Worm (Caenorhabditis elegans): ENCODE measurements around the gene pgp-5.

The pgp-5 gene

DNA sequence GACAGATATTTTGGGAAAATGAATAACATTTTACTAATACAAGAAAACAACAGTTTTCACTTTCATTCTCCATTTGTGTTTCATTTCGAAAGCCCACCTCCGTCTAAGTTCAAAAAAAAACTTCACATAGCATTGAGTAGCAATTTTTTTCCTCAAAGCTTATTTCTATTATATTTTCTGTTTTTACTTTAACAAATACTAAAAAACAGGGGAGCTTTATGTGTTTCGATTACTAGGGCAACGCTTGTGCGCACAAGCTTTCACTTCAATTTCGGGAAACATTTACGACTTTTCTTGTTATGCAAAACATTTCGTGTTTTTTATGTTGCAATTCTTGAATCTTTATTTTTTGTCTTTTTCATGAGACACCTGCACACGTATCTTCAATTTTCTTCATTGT lies 26.8 kb upstream of the pgp-5 start, which contains the start of gene T21E8.5:
T21E8.5 (plus strand) TSS at position 301 of the 400 bp plus-strand sequence.
- no peak for TF ChIP-seq F23B12.7 (tag; optimal IDR thresholded peaks at IDR 0.05; ENCODE audit: insufficient read depth)
- no peak for TF ChIP-seq nfya-1 (tag; optimal IDR thresholded peaks at IDR 0.05; ENCODE audit: borderline replicate concordance, insufficient read depth)
- no peak for TF ChIP-seq rpc-1 (optimal IDR thresholded peaks at IDR 0.05)
- no peak for TF ChIP-seq rpc-1 (tag; optimal IDR thresholded peaks at IDR 0.05)
- TF ChIP-seq madf-3 (GFP tag; IDR thresholded peaks at IDR 0.05) = no peak
- no peak for TF ChIP-seq sdz-38 (tag; optimal IDR thresholded peaks at IDR 0.05)
- TF ChIP-seq pbrm-1 (GFP tag; IDR thresholded peaks at IDR 0.05) = no peak
- no peak for TF ChIP-seq hlh-26 (GFP tag; conservative IDR thresholded peaks at IDR 0.05)
- TF ChIP-seq nhr-90 (tag; optimal IDR thresholded peaks at IDR 0.05) = no peak
- no peak for TF ChIP-seq F37B4.10 (GFP tag; IDR thresholded peaks at IDR 0.05)
- no peak for TF ChIP-seq Y79H2A.3 (GFP tag; conservative IDR thresholded peaks at IDR 0.05)
- TF ChIP-seq bed-2 (GFP tag; IDR thresholded peaks at IDR 0.05) = no peak
- TF ChIP-seq xnd-1 (tag; optimal IDR thresholded peaks at IDR 0.05) = no peak
- no peak for TF ChIP-seq ama-1 (optimal IDR thresholded peaks at IDR 0.05)
- no peak for TF ChIP-seq ama-1 (GFP tag; optimal IDR thresholded peaks at IDR 0.05)
- no peak for TF ChIP-seq T26A5.8 (tag; optimal IDR thresholded peaks at IDR 0.05)
- TF ChIP-seq F57A8.1 (GFP tag; optimal IDR thresholded peaks at IDR 0.05) = no peak
- TF ChIP-seq Y53G8AR.9 (GFP tag; conservative IDR thresholded peaks at IDR 0.05) = no peak

DNA sequence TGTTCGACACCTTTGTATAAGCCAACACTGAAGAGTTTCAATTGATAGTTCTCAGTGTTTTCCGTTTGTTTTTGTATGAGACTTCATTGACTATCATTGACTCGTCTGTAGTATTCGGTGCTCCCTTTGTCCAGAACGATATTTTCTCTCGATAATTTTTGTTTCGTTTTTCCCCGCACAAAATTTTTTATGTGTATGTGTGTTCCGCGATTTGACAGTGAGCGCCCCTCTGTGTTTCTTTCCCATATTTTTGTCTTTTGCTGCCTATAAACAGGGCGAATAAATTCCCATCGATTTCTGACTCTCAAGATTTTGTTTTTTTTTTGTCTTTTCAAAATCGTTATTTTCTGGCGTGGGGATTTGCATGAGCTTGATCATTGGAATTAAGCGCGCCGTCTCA lies 24.1 kb upstream of the pgp-5 start, which contains the start of gene T21E8.7:
T21E8.7 (plus strand) TSS at position 301 of the 400 bp plus-strand sequence.
- TF ChIP-seq mes-4 (tag; optimal IDR thresholded peaks at IDR 0.05) (no peak), ztf-6 (GFP tag; IDR thresholded peaks at IDR 0.05) (no peak), lsl-1 (GFP tag; optimal IDR thresholded peaks at IDR 0.05) (no peak), ztf-22 (GFP tag; optimal IDR thresholded peaks at IDR 0.05) (no peak)

DNA sequence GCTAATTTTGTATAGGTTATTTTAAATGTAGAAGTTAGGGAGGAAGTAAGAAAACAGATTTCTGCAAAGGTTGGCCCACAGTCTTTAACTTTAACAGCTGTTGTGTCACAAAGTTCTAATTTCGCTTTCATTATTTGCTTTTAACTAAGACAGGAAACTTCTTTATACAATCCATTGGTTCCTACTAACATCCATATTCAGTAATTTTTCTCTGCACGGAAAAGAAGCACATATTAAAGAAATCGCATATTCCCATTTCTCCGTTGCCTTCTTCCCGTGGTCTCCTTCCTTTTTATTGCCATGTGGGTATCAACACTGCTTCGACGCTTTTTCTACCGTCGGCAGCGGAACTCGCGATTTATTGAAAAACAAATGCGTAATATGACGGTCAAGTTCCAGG lies 22.9 kb upstream of the pgp-5 start, which contains the start of gene T21E8.6:
T21E8.6 (plus strand) TSS at position 301 of the 400 bp plus-strand sequence.
- TF ChIP-seq zim-3 (tag; optimal IDR thresholded peaks at IDR 0.05) (no peak), mcd-1 (GFP tag; IDR thresholded peaks at IDR 0.05) (no peak), B0336.3 (GFP tag; IDR thresholded peaks at IDR 0.05) (no peak), F55B11.4 (tag; optimal IDR thresholded peaks at IDR 0.05; ENCODE audit: borderline replicate concordance, insufficient read depth) (no peak), efl-1 (GFP tag; optimal IDR thresholded peaks at IDR 0.05) (no peak), K11D2.4 (GFP tag; IDR thresholded peaks at IDR 0.05) (no peak), Y79H2A.3 (GFP tag; conservative IDR thresholded peaks at IDR 0.05) (no peak), ztf-6 (GFP tag; IDR thresholded peaks at IDR 0.05) (no peak), madf-3 (GFP tag; IDR thresholded peaks at IDR 0.05) (no peak), tbp1 (GFP tag; optimal IDR thresholded peaks at IDR 0.05) (no peak), ccch-3 (GFP tag; optimal IDR thresholded peaks at IDR 0.05) (no peak), nfya-2 (GFP tag; IDR thresholded peaks at IDR 0.05) (no peak), egrh-3 (GFP tag; IDR thresholded peaks at IDR 0.05) (no peak)

DNA sequence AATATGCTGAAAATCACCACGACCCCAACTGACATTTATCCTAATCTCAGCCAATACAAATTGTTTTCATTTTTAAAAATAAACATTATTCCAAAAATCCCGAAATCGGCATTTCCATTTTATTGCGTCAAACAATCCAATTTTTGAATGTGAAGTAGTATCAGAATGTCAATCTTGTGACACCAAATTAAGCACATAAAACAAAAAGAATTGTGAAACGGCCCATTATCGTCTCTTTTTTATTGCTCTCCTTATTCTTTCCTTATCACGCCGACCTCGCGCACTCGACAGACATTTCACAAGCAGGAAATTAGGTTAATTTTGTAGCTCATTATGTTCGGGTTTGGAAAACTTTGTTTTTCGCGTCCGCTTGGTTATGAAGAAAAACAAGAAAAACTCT lies 21.4 kb upstream of the pgp-5 start, which contains the start of gene T21E8.4:
T21E8.4 (plus strand) TSS at position 301 of the 400 bp plus-strand sequence.
- TF ChIP-seq F55B11.4 (tag; optimal IDR thresholded peaks at IDR 0.05; ENCODE audit: borderline replicate concordance, insufficient read depth) (no peak), lin-35 (GFP tag; optimal IDR thresholded peaks at IDR 0.05) (no peak), C06A6.2 (GFP tag; conservative IDR thresholded peaks at IDR 0.05) (no peak), Y53F4B.3 (GFP tag; IDR thresholded peaks at IDR 0.05) (no peak), hlh-12 (tag; optimal IDR thresholded peaks at IDR 0.05) (no peak), hlh-26 (GFP tag; conservative IDR thresholded peaks at IDR 0.05) (no peak), dpff-1 (tag; optimal IDR thresholded peaks at IDR 0.05) (no peak), nhr-27 (tag; optimal IDR thresholded peaks at IDR 0.05) (no peak), B0261.1 (tag; optimal IDR thresholded peaks at IDR 0.05) (no peak), ceh-27 (GFP tag; optimal IDR thresholded peaks at IDR 0.05) (no peak), snpc-3.4 (tag; optimal IDR thresholded peaks at IDR 0.05) (no peak), madf-3 (GFP tag; IDR thresholded peaks at IDR 0.05) (no peak)
